Worm (Caenorhabditis elegans): ENCODE results near the gene swt-7.

Gene swt-7

ce11 chrV:5018067-5018466 lies 12.5 kb downstream of the swt-7 start:
- no peak for TF ChIP-seq unc-98 (GFP tag; IDR thresholded peaks at IDR 0.05)
- TF ChIP-seq C34B4.2 (tag; optimal IDR thresholded peaks at IDR 0.05), result no peak
- no peak for TF ChIP-seq aha-1 (tag; optimal IDR thresholded peaks at IDR 0.05)
- TF ChIP-seq irx-1 (tag; optimal IDR thresholded peaks at IDR 0.05), result no peak
- TF ChIP-seq egl-13 (tag; optimal IDR thresholded peaks at IDR 0.05), result no peak
- no peak for TF ChIP-seq nhr-84 (tag; optimal IDR thresholded peaks at IDR 0.05)
- no peak for TF ChIP-seq nhr-12 (tag; optimal IDR thresholded peaks at IDR 0.05)
- TF ChIP-seq C04F5.9 (tag; optimal IDR thresholded peaks at IDR 0.05), result no peak
- TF ChIP-seq jun-1 (tag; optimal IDR thresholded peaks at IDR 0.05), result peak; percentile 20
- no peak for TF ChIP-seq C16A3.4 (tag; optimal IDR thresholded peaks at IDR 0.05)
- TF ChIP-seq lir-3 (tag; optimal IDR thresholded peaks at IDR 0.05; ENCODE audit: poor library complexity), result no peak
- TF ChIP-seq elt-2 (tag; optimal IDR thresholded peaks at IDR 0.05), result peak; percentile 92
- TF ChIP-seq tbx-2 (tag; optimal IDR thresholded peaks at IDR 0.05), result no peak
- TF ChIP-seq fos-1 (tag; optimal IDR thresholded peaks at IDR 0.05), result no peak
- TF ChIP-seq dpl-1 (GFP tag; optimal IDR thresholded peaks at IDR 0.05), result no peak
- TF ChIP-seq nhr-90 (tag; optimal IDR thresholded peaks at IDR 0.05; ENCODE audit: poor library complexity), result peak; percentile 35
- TF ChIP-seq tlp-1 (tag; optimal IDR thresholded peaks at IDR 0.05), result peak; percentile 66
- no peak for TF ChIP-seq sptf-1 (tag; optimal IDR thresholded peaks at IDR 0.05)
- TF ChIP-seq zag-1 (tag; optimal IDR thresholded peaks at IDR 0.05), result no peak
- peak in 1 of 2 experiments; percentile 13 for TF ChIP-seq lin-35 (GFP tag; optimal IDR thresholded peaks at IDR 0.05)
- TF ChIP-seq swsn-7 (tag; optimal IDR thresholded peaks at IDR 0.05), result no peak
- TF ChIP-seq nhr-71 (tag; optimal IDR thresholded peaks at IDR 0.05), result peak; percentile 3
- TF ChIP-seq nhr-20 (tag; optimal IDR thresholded peaks at IDR 0.05), result peak; percentile 10

ce11 chrV:5016728-5017127 lies 13.9 kb downstream of the swt-7 start:
- TF ChIP-seq fkh-8 (tag; optimal IDR thresholded peaks at IDR 0.05) (peak; percentile 77), hlh-4 (tag; optimal IDR thresholded peaks at IDR 0.05) (no peak), efl-1 (optimal IDR thresholded peaks at IDR 0.05) (no peak), efl-1 (GFP tag; optimal IDR thresholded peaks at IDR 0.05 in 1 of 2) (no peak), Y116A8C.19 (tag; optimal IDR thresholded peaks at IDR 0.05; ENCODE audit: borderline replicate concordance) (no peak), fos-1 (tag; optimal IDR thresholded peaks at IDR 0.05) (no peak), C34B4.2 (tag; optimal IDR thresholded peaks at IDR 0.05) (no peak), aly-2 (tag; optimal IDR thresholded peaks at IDR 0.05) (no peak), nhr-237 (tag; optimal IDR thresholded peaks at IDR 0.05) (peak; percentile 45), sup-37 (GFP tag; optimal IDR thresholded peaks at IDR 0.05) (no peak), nhr-71 (tag; optimal IDR thresholded peaks at IDR 0.05) (peak; percentile 61), ceh-88 (GFP tag; IDR thresholded peaks at IDR 0.05) (no peak), unc-86 (tag; optimal IDR thresholded peaks at IDR 0.05) (no peak)

ce11 chrV:5012193-5012853 lies 18.3 kb downstream of the swt-7 start, which contains the start of gene srr-6:
Gene srr-6 (plus strand): TSS chrV:5012803.
- TF ChIP-seq unc-130 (tag; optimal IDR thresholded peaks at IDR 0.05), result no peak
- TF ChIP-seq lin-13 (GFP tag; optimal IDR thresholded peaks at IDR 0.05), result no peak
- TF ChIP-seq nhr-12 (tag; optimal IDR thresholded peaks at IDR 0.05), result no peak
- peak; percentile 47 for TF ChIP-seq elt-2 (tag; optimal IDR thresholded peaks at IDR 0.05)
- TF ChIP-seq nhr-76 (tag; optimal IDR thresholded peaks at IDR 0.05), result no peak
- no peak for TF ChIP-seq ces-1 (GFP tag; optimal IDR thresholded peaks at IDR 0.05)

ce11 chrV:5001386-5001785 lies 29.2 kb downstream of the swt-7 start, which contains the start of gene srr-8:
Gene srr-8 (plus strand): TSS chrV:5001686.
- TF ChIP-seq Y116A8C.19 (tag; optimal IDR thresholded peaks at IDR 0.05; ENCODE audit: borderline replicate concordance), result no peak
- no peak for TF ChIP-seq alr-1 (tag; optimal IDR thresholded peaks at IDR 0.05; ENCODE audit: borderline replicate concordance)
- TF ChIP-seq unc-86 (tag; optimal IDR thresholded peaks at IDR 0.05), result no peak
- no peak for TF ChIP-seq hpl-2 (GFP tag; optimal IDR thresholded peaks at IDR 0.05)
- TF ChIP-seq sup-37 (GFP tag; optimal IDR thresholded peaks at IDR 0.05), result no peak
- no peak for TF ChIP-seq nhr-237 (tag; optimal IDR thresholded peaks at IDR 0.05)
- no peak for TF ChIP-seq pqm-1 (tag; optimal IDR thresholded peaks at IDR 0.05)
- no peak for TF ChIP-seq efl-1 (optimal IDR thresholded peaks at IDR 0.05)
- TF ChIP-seq efl-1 (GFP tag; optimal IDR thresholded peaks at IDR 0.05 in 1 of 2), result no peak
- no peak for TF ChIP-seq elt-3 (tag; optimal IDR thresholded peaks at IDR 0.05)
- no peak for TF ChIP-seq tlp-1 (tag; optimal IDR thresholded peaks at IDR 0.05)
- TF ChIP-seq ceh-8 (GFP tag; optimal IDR thresholded peaks at IDR 0.05), result no peak
- no peak for TF ChIP-seq elt-2 (tag; optimal IDR thresholded peaks at IDR 0.05)
- TF ChIP-seq sox-4 (tag; optimal IDR thresholded peaks at IDR 0.05), result no peak

All from whole organism, L1 larva.